Worm (Caenorhabditis elegans) whole organism, midembryonic: ENCODE results near the gene B0563.10.
"Not testable (repeated sequence)": the region's sequence is repeated elsewhere in the genome, so short reads cannot be mapped to it uniquely, and the experiment has no call there.

Source experiments
- cog-1 ChIP-seq: sonication (generic microtip); optimal IDR thresholded peaks from 2 replicates; lab custom pipeline; 2016; ENCODE audit warnings: missing genetic modification characterization, missing compliant biosample characterization
- tab-1 ChIP-seq: fragments of 200-800 bp; sonication (Bioruptor generic); IDR thresholded peaks from 2 replicates; pipeline ENCODE4 v1.3.6; 2022; ENCODE audit warnings: missing genetic modification characterization, missing compliant biosample characterization

DNA sequence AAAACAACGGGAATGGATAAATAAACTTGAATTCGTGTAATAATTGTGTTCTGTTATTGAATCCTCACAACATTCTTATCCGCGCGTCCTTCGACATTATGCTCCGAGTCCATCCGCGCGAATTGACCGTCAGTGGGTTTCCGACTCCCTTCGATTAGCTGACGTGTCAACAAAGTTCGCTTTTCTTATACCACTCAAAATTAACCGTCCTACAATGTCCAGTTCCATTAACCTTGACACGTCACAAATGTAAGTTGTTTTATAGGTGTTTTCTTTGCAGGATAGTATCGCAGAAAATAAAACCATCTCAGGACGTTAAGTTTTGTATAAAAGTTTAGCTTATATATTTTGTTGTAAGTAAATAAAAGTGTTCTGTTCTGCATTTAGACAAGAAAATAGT is 36.4 kb upstream of the B0563.10 start, which contains the start of gene crb-3:
- TF ChIP-seq cog-1 (tag; lab: Kevin White, UChicago); tab-1 (GFP tag; lab: Robert Waterston, UW): not testable (repeated sequence)
